Fruit fly (Drosophila melanogaster) whole organism: Measurements from ENCODE around the gene aph-1.

Source experiments
- CG8478 ChIP-seq: fragments of >200 bp; optimal IDR thresholded peaks from 2 replicates; lab custom pipeline; 2018; ENCODE audit warnings: inconsistent platforms
- Dll ChIP-seq: fragments of >200 bp; optimal IDR thresholded peaks from 2 replicates; lab custom pipeline; 2017
- EcR ChIP-seq, 2 experiments: fragments of >200 bp; optimal IDR thresholded peaks; 2 replicates each; lab custom pipeline; 2017; ENCODE audit warnings: missing biosample characterization in 2 of 2, missing genetic modification characterization in 2 of 2, missing genetic modification reagents in 2 of 2
- pan ChIP-seq: fragments of >200 bp; optimal IDR thresholded peaks from 2 replicates; lab custom pipeline; 2017
- psq ChIP-seq: fragments of >200 bp; optimal IDR thresholded peaks from 2 replicates; lab custom pipeline; 2017
- usp ChIP-seq: fragments of >200 bp; optimal IDR thresholded peaks from 2 replicates; lab custom pipeline; 2017; ENCODE audit warnings: missing biosample characterization, missing genetic modification characterization, mixed read lengths

Gene aph-1

dm6 chr2L:2731370-2732138, 34.5 kb upstream of the aph-1 start:
- TF ChIP-seq psq, result no peak
- no peak for TF ChIP-seq Dll
- no peak for TF ChIP-seq pan (lab: Kevin White, UChicago)
- TF ChIP-seq EcR (GFP tag; optimal IDR thresholded peaks at IDR 0.05; lab: Kevin White, UChicago), result no peak
- TF ChIP-seq usp (GFP tag; lab: Kevin White, UChicago), result no peak
- no peak for TF ChIP-seq CG8478 (lab: Kevin White, UChicago)

dm6 chr2L:2732139-2732830, 33.7 kb upstream of the aph-1 start:
- TF ChIP-seq EcR (GFP tag; optimal IDR thresholded peaks at IDR 0.05; lab: Kevin White, UChicago) (no peak), pan (lab: Kevin White, UChicago) (no peak), CG8478 (lab: Kevin White, UChicago) (no peak), Dll (no peak), psq (no peak), usp (GFP tag; lab: Kevin White, UChicago) (no peak)

- TF ChIP-seq usp (GFP tag; lab: Kevin White, UChicago), result no peak
- no peak for TF ChIP-seq Dll
- no peak for TF ChIP-seq psq
- TF ChIP-seq pan (lab: Kevin White, UChicago), result no peak
- no peak for TF ChIP-seq CG8478 (lab: Kevin White, UChicago)
Observed at dm6 chr2L:2734215-2734614, 31.8 kb upstream of the aph-1 start.

dm6 chr2L:2734946-2735345, 31.1 kb upstream of the aph-1 start:
- TF ChIP-seq Dll (no peak), EcR (GFP tag; optimal IDR thresholded peaks at IDR 0.05; lab: Kevin White, UChicago) (no peak), usp (GFP tag; lab: Kevin White, UChicago) (no peak), CG8478 (lab: Kevin White, UChicago) (no peak), psq (no peak), pan (lab: Kevin White, UChicago) (no peak)

dm6 chr2L:2735539-2735938, 30.5 kb upstream of the aph-1 start:
- no peak for TF ChIP-seq pan (lab: Kevin White, UChicago)
- no peak for TF ChIP-seq usp (GFP tag; lab: Kevin White, UChicago)
- TF ChIP-seq EcR (GFP tag; optimal IDR thresholded peaks at IDR 0.05; lab: Kevin White, UChicago), result no peak

dm6 chr2L:2737561-2737960, 28.5 kb upstream of the aph-1 start:
- TF ChIP-seq psq (no peak), Dll (no peak), usp (GFP tag; lab: Kevin White, UChicago) (no peak), pan (lab: Kevin White, UChicago) (no peak), EcR (GFP tag; optimal IDR thresholded peaks at IDR 0.05; lab: Kevin White, UChicago) (no peak), CG8478 (lab: Kevin White, UChicago) (no peak)

- TF ChIP-seq Dll, result no peak
- TF ChIP-seq pan (lab: Kevin White, UChicago), result no peak
- TF ChIP-seq usp (GFP tag; lab: Kevin White, UChicago), result no peak
- no peak for TF ChIP-seq psq
- TF ChIP-seq CG8478 (lab: Kevin White, UChicago), result no peak
- TF ChIP-seq EcR (GFP tag; optimal IDR thresholded peaks at IDR 0.05; lab: Kevin White, UChicago), result no peak
Observed at dm6 chr2L:2739820-2740230, 26.2 kb upstream of the aph-1 start, which contains the start of gene Hrs. TSS of gene Hrs (plus strand) at chr2L:2739986.

- no peak for TF ChIP-seq psq
- TF ChIP-seq CG8478 (lab: Kevin White, UChicago), result no peak
- no peak for TF ChIP-seq Dll
- no peak for TF ChIP-seq pan (lab: Kevin White, UChicago)
- no peak for TF ChIP-seq usp (GFP tag; lab: Kevin White, UChicago)
- TF ChIP-seq EcR (GFP tag; optimal IDR thresholded peaks at IDR 0.05; lab: Kevin White, UChicago), result no peak
Observed at dm6 chr2L:2744852-2745251, 21.2 kb upstream of the aph-1 start, which contains the start of the genes CG9961 and Cwc25. TSS of gene CG9961 (minus strand) at chr2L:2744934. TSS of gene Cwc25 (plus strand) at chr2L:2745098.

- TF ChIP-seq pan (lab: Kevin White, UChicago), result no peak
- TF ChIP-seq psq, result no peak
- TF ChIP-seq CG8478 (lab: Kevin White, UChicago), result no peak
- TF ChIP-seq EcR (GFP tag; optimal IDR thresholded peaks at IDR 0.05; lab: Kevin White, UChicago), result no peak
- TF ChIP-seq usp (GFP tag; lab: Kevin White, UChicago), result no peak
- no peak for TF ChIP-seq Dll
Observed at dm6 chr2L:2748480-2749143, 17.4 kb upstream of the aph-1 start.

- TF ChIP-seq usp (GFP tag; lab: Kevin White, UChicago), result no peak
- peak; percentile 15 for TF ChIP-seq Dll
- no peak for TF ChIP-seq CG8478 (lab: Kevin White, UChicago)
Observed at dm6 chr2L:2749144-2749766, 16.8 kb upstream of the aph-1 start.

dm6 chr2L:2750337-2751084, 15.5 kb upstream of the aph-1 start:
- TF ChIP-seq psq (no peak), EcR (GFP tag; optimal IDR thresholded peaks at IDR 0.05; lab: Kevin White, UChicago) (no peak), usp (GFP tag; lab: Kevin White, UChicago) (no peak), Dll (no peak), pan (lab: Kevin White, UChicago) (no peak), CG8478 (lab: Kevin White, UChicago) (no peak)
